Worm (Caenorhabditis elegans): ENCODE measurements around the gene elo-5.

The elo-5 gene

DNA sequence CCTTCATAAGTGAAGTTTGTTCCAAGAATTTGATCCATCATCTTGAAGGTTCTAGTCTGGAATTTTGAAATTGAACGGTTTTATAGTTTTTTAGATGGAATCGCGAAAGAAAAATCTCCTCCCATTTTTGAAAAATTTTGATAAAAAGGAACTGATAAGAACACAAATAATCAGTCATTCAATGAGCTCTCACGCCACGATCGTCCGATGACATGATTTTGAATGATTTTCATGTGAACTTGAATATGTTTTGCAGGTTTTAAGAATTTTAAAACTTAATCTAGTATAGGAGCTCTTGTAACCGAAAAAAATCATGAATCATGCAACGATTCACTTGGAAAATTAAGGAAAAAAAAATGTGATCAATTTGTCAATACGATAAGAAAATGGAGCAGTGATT lies at the start of gene elo-5:
Gene elo-5 (minus strand): TSS at position 56 of the 400 bp plus-strand sequence.
- TF ChIP-seq unc-62 (GFP tag; optimal IDR thresholded peaks at IDR 0.05): no peak

DNA sequence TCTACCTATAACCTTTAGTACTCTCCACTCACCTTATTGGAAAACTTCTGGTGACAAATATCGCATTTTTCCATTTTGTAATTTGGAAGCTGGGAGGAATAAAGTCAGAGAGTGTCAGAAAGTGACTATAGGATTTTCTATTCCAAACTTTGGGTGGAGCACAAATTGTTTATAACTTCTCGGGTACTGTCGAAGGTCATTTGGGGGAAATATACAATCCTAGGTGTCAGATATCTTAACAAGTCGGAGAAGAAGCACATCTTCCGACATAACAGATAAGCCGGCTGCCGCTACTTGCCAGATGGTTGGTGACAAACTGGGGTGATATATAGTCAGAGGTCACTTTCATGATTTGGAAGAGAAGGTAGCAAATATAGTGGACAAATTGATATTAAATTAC lies 42.2 kb upstream of the elo-5 start, which contains the start of gene ehn-3:
Gene ehn-3 (minus strand): TSS at position 101 of the 400 bp plus-strand sequence.
- TF ChIP-seq unc-62 (GFP tag; optimal IDR thresholded peaks at IDR 0.05): no peak

DNA sequence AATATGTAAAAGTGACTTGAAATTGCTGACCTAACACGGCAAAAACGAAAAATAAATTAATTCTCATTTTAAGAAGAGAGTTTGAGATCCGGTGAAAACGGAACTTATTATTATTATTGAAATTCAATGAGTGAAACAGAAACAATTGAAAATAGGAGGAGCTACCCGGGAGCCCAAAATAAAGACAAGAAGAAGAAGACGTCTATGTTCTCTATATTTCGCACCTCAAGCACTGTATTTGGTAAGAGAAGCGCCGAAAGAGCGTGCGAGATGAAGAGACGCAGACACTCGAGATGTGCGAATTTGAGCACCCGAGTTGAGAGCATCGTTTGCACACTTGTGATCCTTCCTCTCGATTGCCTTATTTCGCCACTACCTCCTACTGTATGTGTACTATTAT lies 38.8 kb upstream of the elo-5 start, which contains the start of gene spp-7:
Gene spp-7 (minus strand): TSS at position 101 of the 400 bp plus-strand sequence.
- no peak for TF ChIP-seq unc-62 (GFP tag; optimal IDR thresholded peaks at IDR 0.05)

DNA sequence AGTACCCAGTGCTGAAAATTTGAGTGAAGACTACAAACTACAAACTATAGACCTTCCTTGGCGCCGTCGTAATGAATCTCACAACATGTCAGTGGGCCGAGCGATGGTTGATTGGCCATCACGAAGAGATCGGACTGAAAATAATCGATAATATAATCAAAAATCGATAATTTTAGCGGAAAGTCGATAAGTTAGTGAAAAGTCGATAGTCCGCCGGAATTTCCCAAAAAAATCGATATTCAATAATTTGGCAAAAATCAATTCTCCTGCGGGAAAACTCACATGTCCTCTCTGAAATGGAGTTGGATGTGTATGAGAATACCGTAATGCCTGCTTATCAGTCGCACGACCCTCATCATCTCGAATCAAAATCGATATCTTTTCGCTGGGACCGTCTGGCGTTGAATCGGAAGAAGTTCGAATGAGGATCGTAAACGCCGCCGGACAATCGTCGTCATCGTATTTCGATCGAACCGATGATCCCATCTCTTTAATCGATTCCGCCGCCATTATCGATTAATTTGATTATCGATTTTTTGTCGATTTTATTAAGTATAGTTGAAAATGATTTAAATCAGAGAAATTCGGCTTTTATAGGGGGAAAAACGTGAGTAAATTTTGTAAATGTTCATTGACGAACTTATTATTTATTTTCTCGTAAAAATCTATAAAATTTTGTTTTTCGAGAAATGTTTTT lies 34.9 kb upstream of the elo-5 start, which contains the start of gene ZK616.8:
Gene ZK616.8 (minus strand): TSS at position 553 of the 697 bp plus-strand sequence.
- no peak for TF ChIP-seq unc-62 (GFP tag; optimal IDR thresholded peaks at IDR 0.05)

DNA sequence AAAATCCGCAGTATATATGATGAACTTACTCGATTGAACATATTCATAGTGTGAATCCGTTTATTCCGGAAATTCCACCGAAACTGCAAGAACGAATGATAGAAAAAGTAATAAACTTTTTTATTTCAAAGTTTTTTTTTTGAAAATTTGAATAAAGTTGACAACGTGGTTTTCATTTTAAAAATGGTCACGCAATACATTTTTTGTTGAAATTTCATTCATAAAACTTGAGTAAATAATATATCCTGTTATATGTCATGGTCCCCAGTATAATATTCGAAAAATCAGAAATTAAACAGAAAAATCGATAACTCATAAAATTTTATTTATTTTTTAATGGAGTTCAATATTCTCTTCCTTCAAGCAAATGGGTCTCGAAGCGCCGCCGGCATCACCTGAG lies 34.2 kb upstream of the elo-5 start, which contains the start of gene ZK616.65:
Gene ZK616.65 (minus strand): TSS at position 101 of the 400 bp plus-strand sequence.
- TF ChIP-seq unc-62 (GFP tag; optimal IDR thresholded peaks at IDR 0.05): no peak

DNA sequence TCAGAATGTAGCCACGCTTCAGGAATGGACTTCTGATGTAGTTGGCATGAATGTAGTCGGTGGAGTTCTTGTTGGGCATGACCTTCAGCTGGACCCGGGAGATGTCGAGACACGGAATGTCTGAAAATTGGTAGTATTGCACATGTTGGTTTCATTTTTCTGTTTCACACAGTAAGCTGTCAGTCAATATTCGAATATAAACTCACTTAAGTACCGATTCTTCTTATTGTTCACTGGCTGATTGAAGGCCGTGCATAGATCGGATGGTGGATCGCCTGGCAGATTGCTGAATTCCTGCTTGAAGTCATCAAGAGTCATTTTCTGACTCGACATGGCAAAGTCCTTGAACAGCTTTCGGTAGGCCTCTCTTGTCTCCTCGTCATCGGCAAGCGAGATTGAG lies 32.2 kb upstream of the elo-5 start:
- no peak for TF ChIP-seq unc-62 (GFP tag; optimal IDR thresholded peaks at IDR 0.05)

DNA sequence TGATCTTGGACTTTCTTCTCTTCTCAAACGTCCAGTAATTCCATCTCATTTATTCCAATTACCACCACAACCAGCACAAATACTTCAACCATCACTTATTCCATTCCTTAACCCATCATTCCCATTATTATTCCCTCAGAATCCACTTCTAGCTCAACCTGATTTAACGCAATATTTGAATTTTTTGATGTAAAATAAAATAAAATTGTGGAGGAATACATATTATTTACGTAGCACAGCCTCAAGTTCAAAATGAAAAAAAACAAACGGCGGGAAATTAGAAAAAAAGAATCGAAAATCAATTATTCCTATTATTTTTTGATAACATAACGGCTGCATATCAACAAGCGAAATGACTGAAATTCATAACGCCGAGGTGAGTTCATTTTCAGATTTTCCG lies 28.4 kb upstream of the elo-5 start, which contains the start of gene ZK616.61:
Gene ZK616.61 (plus strand): TSS at position 301 of the 400 bp plus-strand sequence.
- TF ChIP-seq unc-62 (GFP tag; optimal IDR thresholded peaks at IDR 0.05): no peak

DNA sequence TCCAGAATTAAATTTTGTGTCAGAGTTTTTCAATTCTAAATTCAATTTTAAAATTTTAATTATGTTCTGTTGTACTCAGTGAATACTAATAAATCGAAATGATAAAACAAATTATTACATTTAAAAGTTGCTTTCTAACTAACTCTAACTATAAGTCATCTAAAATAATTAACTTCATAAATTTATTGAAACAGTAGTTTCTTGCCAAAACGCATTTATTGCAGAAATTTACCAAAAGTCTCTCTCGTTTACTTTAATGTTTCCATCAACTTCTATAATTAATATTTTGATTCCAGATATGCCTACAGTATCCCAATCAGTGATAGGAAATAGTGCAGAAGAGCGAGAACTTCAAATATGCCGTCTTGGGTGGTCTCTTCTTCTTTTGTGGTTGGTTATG lies 23.7 kb upstream of the elo-5 start, which contains the start of gene ZK616.1:
Gene ZK616.1 (plus strand): TSS at position 301 of the 400 bp plus-strand sequence.
- TF ChIP-seq unc-62 (GFP tag; optimal IDR thresholded peaks at IDR 0.05): no peak

DNA sequence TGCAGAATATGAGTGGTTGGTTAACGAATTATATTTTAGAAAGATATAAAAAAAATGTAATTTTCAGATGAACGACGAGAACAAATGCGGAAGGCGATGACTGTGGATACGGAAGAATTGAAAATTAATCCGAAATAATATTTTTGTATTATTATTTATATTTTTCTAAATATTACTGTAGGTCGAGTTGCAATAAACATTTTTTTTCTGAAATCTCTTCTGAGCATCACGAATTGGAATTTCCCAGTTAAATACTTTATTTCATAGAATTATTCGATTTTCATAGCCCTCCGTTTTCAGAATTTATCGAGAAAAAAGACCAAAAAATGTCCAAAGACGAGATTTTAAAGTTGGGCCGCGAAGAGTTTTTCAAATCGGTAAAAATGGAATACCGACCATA lies 20.6 kb upstream of the elo-5 start, which contains the start of gene ZK616.2:
Gene ZK616.2 (plus strand): TSS at position 301 of the 400 bp plus-strand sequence.
- no peak for TF ChIP-seq unc-62 (GFP tag; optimal IDR thresholded peaks at IDR 0.05)

DNA sequence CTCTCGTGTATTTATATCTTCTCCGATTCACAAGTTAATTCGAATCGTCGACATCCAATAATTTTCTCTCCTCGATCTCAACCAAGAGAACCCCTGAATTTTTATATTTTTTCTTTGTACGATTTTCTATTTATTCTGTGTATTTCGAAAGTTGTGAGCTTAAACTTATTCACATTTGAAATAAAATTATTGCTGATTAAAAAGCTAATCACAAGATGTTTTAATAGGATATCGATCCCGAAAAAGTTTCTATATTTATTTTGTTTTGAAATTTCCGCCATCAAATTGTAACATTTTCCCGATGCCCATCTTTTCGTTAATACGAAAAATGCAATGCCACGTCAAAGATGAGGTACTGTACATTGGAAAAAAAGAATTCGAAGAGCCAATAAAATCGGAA lies 19.9 kb upstream of the elo-5 start, which contains the start of gene ZK616.3:
Gene ZK616.3 (plus strand): TSS at position 301 of the 400 bp plus-strand sequence.
- no peak for TF ChIP-seq unc-62 (GFP tag; optimal IDR thresholded peaks at IDR 0.05)

DNA sequence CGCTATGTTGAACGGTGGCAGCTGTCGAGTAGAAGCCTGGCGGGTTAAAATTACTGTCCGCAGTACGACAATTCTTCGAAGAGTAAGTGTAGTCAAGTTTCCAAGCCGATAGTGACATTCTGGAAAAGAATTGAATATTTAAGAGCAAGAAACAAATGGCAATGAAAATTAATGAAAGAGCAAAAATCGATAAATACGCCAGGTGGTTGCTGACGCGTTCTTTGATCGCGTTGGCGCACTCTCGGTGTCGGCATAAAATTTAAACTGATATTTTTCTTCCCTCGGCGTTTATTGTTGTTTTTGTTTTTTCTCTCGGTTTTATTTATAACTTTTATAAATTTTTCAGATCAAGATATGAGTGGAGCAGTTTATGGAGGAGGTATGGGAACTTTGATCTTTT lies 17.8 kb upstream of the elo-5 start, which contains the start of the genes perm-3 and swsn-6:
Gene perm-3 (minus strand): TSS at position 118 of the 400 bp plus-strand sequence.
Gene swsn-6 (plus strand): TSS at position 347 of the 400 bp plus-strand sequence.
- TF ChIP-seq unc-62 (GFP tag; optimal IDR thresholded peaks at IDR 0.05): no peak

DNA sequence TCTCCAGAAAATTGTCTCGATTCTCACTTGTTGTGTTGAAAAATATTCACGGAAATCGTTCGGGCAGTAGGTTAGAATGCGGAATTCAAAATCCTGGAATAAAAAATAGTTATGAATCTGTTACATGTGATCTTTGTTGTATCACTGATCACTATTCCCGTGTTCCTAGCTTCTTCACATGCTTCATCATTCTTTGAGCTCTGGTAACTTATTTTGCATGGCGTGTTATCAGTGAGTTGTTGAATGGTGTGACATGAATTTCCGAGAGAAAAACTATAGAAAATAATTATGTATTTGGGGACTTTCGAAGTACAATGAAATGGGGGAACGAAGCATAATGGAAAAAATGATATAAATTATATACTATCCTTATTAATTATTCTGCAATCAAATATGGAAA lies 16.6 kb upstream of the elo-5 start:
- no peak for TF ChIP-seq unc-62 (GFP tag; optimal IDR thresholded peaks at IDR 0.05)

DNA sequence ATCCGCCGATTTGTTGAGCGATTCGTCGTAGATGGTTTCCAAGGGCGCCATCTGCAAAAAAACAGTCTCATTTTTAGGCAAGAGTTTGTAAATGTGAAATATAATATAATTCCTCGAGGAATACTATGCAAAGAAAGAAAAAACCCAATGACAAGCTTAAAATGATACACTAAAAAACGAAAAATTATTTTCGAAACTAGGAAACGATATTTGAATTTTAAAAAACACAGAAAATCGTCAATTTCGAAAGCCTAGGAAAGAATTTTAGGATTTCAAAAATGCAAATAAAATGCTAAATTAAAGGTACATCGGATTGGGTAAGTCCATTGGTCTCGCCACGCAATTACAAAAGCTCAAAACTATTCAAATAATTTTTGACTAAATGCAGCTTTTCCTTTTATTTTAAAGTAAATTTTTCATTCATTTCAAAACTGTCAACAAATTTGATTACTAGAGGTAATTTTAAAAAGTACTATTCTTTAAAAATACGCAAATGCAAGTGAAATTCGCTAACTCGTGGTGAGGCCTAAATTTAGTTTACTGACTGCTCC lies 14.7 kb upstream of the elo-5 start, which contains the start of the genes htp-1 and ZK616.5:
Gene htp-1 (minus strand): TSS at position 51 of the 551 bp plus-strand sequence.
Gene ZK616.5 (plus strand): TSS at position 423 of the 551 bp plus-strand sequence.
- TF ChIP-seq unc-62 (GFP tag; optimal IDR thresholded peaks at IDR 0.05): no peak

DNA sequence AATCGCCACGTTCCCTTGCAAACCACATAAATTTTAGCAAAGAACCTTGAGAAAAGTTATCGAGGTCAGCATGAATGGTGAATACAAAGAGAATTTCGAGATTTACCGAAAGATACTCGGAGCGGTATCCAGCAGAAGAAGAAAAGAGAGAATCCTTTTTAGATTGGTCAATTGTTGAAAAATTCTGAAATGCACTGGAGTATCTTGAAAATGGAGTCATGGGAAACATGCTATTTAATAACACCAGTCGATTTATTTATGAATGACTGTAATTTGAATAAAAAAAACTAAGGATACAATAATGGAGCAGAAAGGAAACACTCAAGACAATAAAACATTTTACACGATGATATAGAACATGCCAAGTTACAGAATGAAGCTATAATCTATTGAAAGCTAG lies 13.0 kb upstream of the elo-5 start:
- TF ChIP-seq unc-62 (GFP tag; optimal IDR thresholded peaks at IDR 0.05): no peak

DNA sequence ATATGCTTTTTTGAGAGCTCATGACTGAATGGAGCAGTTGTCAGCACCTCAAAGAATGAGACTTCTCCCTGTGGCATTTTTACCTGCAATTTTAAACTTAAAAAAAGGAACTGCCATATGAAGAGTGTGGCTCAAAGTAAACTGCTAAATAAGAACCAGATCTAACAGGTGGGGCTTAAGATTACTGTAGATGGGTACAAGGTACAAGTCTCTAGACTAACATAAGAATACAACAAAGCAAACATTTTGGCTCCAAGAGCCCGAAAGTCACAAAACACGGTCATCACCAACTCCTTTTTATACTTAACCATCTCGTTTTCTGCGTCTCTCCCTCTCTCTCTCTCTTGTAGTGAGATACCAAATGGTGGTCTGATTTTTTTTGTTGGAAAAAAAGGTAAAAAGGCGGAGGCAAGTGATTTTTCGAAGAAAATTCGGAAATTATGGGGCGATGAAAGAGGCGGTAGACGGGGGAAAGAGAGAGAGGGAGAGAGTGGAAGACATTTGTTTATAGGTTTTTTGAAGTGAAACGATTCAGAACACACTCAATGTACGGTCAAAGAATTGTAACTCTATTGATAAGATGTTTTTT lies 11.7 kb upstream of the elo-5 start, which contains the start of gene elo-6:
Gene elo-6 (minus strand): TSS at position 83 of the 589 bp plus-strand sequence.
- TF ChIP-seq unc-62 (GFP tag; optimal IDR thresholded peaks at IDR 0.05): no peak

DNA sequence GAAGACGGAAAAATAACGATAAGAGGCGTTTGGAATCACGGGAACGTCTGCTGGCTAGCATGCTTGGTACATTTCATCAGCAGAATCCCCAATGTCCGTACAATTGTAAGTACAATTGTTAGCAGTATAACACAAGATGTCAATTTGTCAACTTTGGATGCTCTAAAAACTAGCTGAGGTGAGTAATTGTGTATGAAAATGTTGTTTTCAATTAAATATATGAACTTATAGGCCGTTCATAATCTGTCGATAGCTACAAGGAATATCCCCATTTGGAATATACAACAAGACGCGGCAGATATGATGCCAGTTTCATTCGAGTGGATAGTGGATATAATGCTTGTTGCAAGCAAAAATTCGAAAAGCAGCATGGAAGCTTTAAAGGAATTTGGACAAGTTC lies 8.1 kb upstream of the elo-5 start, which contains the start of gene F41H10.12:
Gene F41H10.12 (plus strand): TSS at position 301 of the 400 bp plus-strand sequence.
- no peak for TF ChIP-seq unc-62 (GFP tag; optimal IDR thresholded peaks at IDR 0.05)
